Fruit fly (Drosophila melanogaster) whole organism, embryonic: ENCODE measurements around the gene CG6051.
A peak's percentile ranks its signal among the peaks of the same experiment; 100 is the strongest.

Experiments used
- ATbp ChIP-seq: fragments of 200-800 bp; sonication (Bioruptor generic); optimal IDR thresholded peaks from 2 replicates; lab custom pipeline; 2017; ENCODE audit warnings: missing biosample characterization, mild to moderate bottlenecking, missing genetic modification characterization, missing genetic modification reagents
- Aef1 ChIP-seq: fragments of 200-800 bp; sonication (Bioruptor generic); IDR thresholded peaks from 3 replicates; pipeline ENCODE4 v1.3.6; 2022; ENCODE audit warnings: missing biosample characterization, missing genetic modification characterization
- B-H2 ChIP-seq: fragments of 200-800 bp; sonication (Bioruptor generic); optimal IDR thresholded peaks from 2 replicates; lab custom pipeline; 2018; ENCODE audit warnings: missing biosample characterization, mild to moderate bottlenecking, missing genetic modification characterization
- CG10543 ChIP-seq: fragments of 200-800 bp; sonication (Bioruptor generic); optimal IDR thresholded peaks from 3 replicates; lab custom pipeline; 2017; ENCODE audit warnings: missing biosample characterization, mild to moderate bottlenecking, missing genetic modification characterization, moderate library complexity
- CG10654 ChIP-seq: fragments of 200-800 bp; sonication (Bioruptor generic); optimal IDR thresholded peaks from 2 replicates; lab custom pipeline; 2016; ENCODE audit warnings: missing biosample characterization, missing genetic modification characterization
- CG11085 ChIP-seq: fragments of 200-800 bp; sonication (Bioruptor generic); IDR thresholded peaks from 2 replicates; pipeline ENCODE4 v1.3.6; 2022; ENCODE audit warnings: missing biosample characterization, missing genetic modification characterization
- CG11247 ChIP-seq: fragments of 200-800 bp; sonication (Bioruptor generic); IDR thresholded peaks from 2 replicates; pipeline ENCODE4 v1.3.6; 2022; ENCODE audit warnings: missing biosample characterization, missing genetic modification characterization
- CG11723 ChIP-seq: fragments of 200-800 bp; sonication (Bioruptor generic); optimal IDR thresholded peaks from 2 replicates; lab custom pipeline; 2017; ENCODE audit warnings: missing biosample characterization, mild to moderate bottlenecking, missing genetic modification characterization
- CG12104 ChIP-seq: fragments of 200-800 bp; sonication (Bioruptor generic); optimal IDR thresholded peaks from 3 replicates; lab custom pipeline; 2016; ENCODE audit warnings: missing biosample characterization, missing genetic modification characterization
- CG12299 ChIP-seq: fragments of 200-800 bp; sonication (Bioruptor generic); optimal IDR thresholded peaks from 2 replicates; lab custom pipeline; 2018; ENCODE audit warnings: missing biosample characterization, mild to moderate bottlenecking, missing genetic modification characterization
- CG13123 ChIP-seq: fragments of 200-800 bp; sonication (Bioruptor generic); optimal IDR thresholded peaks from 2 replicates; lab custom pipeline; 2016; ENCODE audit warnings: missing biosample characterization, missing genetic modification characterization
- CG18262 ChIP-seq: fragments of 200-800 bp; optimal IDR thresholded peaks from 3 replicates; lab custom pipeline; 2019; ENCODE audit warnings: missing biosample characterization, mild to moderate bottlenecking, missing genetic modification characterization, moderate library complexity
- CG18599 ChIP-seq: fragments of 200-800 bp; sonication (Bioruptor generic); optimal IDR thresholded peaks from 3 replicates; lab custom pipeline; 2017; ENCODE audit warnings: missing biosample characterization, missing genetic modification characterization, mild to moderate bottlenecking, moderate library complexity, missing genetic modification reagents
- CG18764 ChIP-seq: fragments of 200-800 bp; sonication (Bioruptor generic); optimal IDR thresholded peaks from 3 replicates; lab custom pipeline; 2016; ENCODE audit warnings: missing biosample characterization, missing genetic modification characterization
- CG2875 ChIP-seq: fragments of 200-800 bp; sonication (Bioruptor generic); optimal IDR thresholded peaks from 2 replicates; lab custom pipeline; 2017; ENCODE audit warnings: missing biosample characterization, mild to moderate bottlenecking, missing genetic modification characterization, missing genetic modification reagents
- CG32532 ChIP-seq: fragments of 200-800 bp; sonication (Bioruptor generic); IDR thresholded peaks from 2 replicates; pipeline ENCODE4 v1.3.6; 2022; ENCODE audit warnings: missing biosample characterization, missing genetic modification characterization
- CG3281 ChIP-seq: fragments of 200-800 bp; sonication (Bioruptor generic); optimal IDR thresholded peaks from 3 replicates; lab custom pipeline; 2017; ENCODE audit warnings: missing biosample characterization, mild to moderate bottlenecking, missing genetic modification characterization
- CG4328 ChIP-seq: fragments of 200-800 bp; sonication (Bioruptor generic); optimal IDR thresholded peaks from 3 replicates; lab custom pipeline; 2017; ENCODE audit warnings: missing biosample characterization, missing genetic modification reagents, missing genetic modification characterization
- CG6683 ChIP-seq: fragments of 200-800 bp; sonication (Bioruptor generic); optimal IDR thresholded peaks from 2 replicates; lab custom pipeline; 2017; ENCODE audit warnings: missing biosample characterization, mild to moderate bottlenecking, missing genetic modification characterization, missing genetic modification reagents
- CG6813 ChIP-seq: fragments of 200-800 bp; sonication (Bioruptor generic); optimal IDR thresholded peaks from 2 replicates; lab custom pipeline; 2017; ENCODE audit warnings: missing biosample characterization, missing genetic modification characterization, mild to moderate bottlenecking, moderate library complexity, missing genetic modification reagents
- CG7839 ChIP-seq: fragments of 200-800 bp; sonication (Bioruptor generic); optimal IDR thresholded peaks from 3 replicates; lab custom pipeline; 2018; ENCODE audit warnings: missing biosample characterization, mild to moderate bottlenecking, missing genetic modification characterization, moderate library complexity
- CG7987 ChIP-seq: fragments of 200-800 bp; sonication (Bioruptor generic); optimal IDR thresholded peaks from 2 replicates; lab custom pipeline; 2018; ENCODE audit warnings: missing biosample characterization, mild to moderate bottlenecking, missing genetic modification characterization, moderate library complexity
- CG8290 ChIP-seq, 3 experiments: fragments of 200-800 bp; sonication (Bioruptor generic); optimal IDR thresholded peaks; 2 replicates each; lab custom pipeline; 2016 to 2019; ENCODE audit warnings: missing biosample characterization in 3 of 3, missing genetic modification characterization in 3 of 3, mild to moderate bottlenecking in 2 of 3, moderate library complexity in 1 of 3
- CG9817 ChIP-seq: fragments of 200-800 bp; sonication (Bioruptor generic); optimal IDR thresholded peaks from 2 replicates; lab custom pipeline; 2018; ENCODE audit warnings: missing biosample characterization, mild to moderate bottlenecking, missing genetic modification characterization, moderate library complexity
- CG9876 ChIP-seq: fragments of 200-800 bp; sonication (Bioruptor generic); optimal IDR thresholded peaks from 2 replicates; lab custom pipeline; 2016; ENCODE audit warnings: missing biosample characterization, missing genetic modification characterization
- CHES-1-like ChIP-seq: fragments of 200-800 bp; sonication (Bioruptor generic); optimal IDR thresholded peaks from 2 replicates; lab custom pipeline; 2016; ENCODE audit warnings: missing biosample characterization, missing genetic modification characterization
- CrebB ChIP-seq: fragments of 200-800 bp; sonication (Bioruptor generic); optimal IDR thresholded peaks from 3 replicates; lab custom pipeline; 2018; ENCODE audit warnings: missing biosample characterization, mild to moderate bottlenecking, missing genetic modification characterization
- Dek ChIP-seq: fragments of 200-800 bp; sonication (Bioruptor generic); optimal IDR thresholded peaks from 3 replicates; lab custom pipeline; 2019; ENCODE audit warnings: missing biosample characterization, mild to moderate bottlenecking, missing genetic modification characterization, moderate library complexity
- Dip3 ChIP-seq: fragments of 200-800 bp; sonication (Bioruptor generic); optimal IDR thresholded peaks from 3 replicates; lab custom pipeline; 2016; ENCODE audit warnings: missing biosample characterization, missing genetic modification characterization
- Dll ChIP-seq: fragments of 200-800 bp; sonication (Bioruptor generic); IDR thresholded peaks from 4 replicates; pipeline ENCODE4 v1.3.6; 2022; ENCODE audit warnings: missing biosample characterization, missing genetic modification characterization; ENCODE audit not compliant: partially characterized antibody
- Drgx ChIP-seq: fragments of 200-800 bp; sonication (Bioruptor generic); IDR thresholded peaks from 2 replicates; pipeline ENCODE4 v1.3.6; 2022; ENCODE audit warnings: missing biosample characterization, missing genetic modification characterization
- Ets97D ChIP-seq: fragments of 200-800 bp; sonication (Bioruptor generic); optimal IDR thresholded peaks from 3 replicates; lab custom pipeline; 2016; ENCODE audit warnings: missing biosample characterization, missing genetic modification characterization
- Hr51 ChIP-seq, 2 experiments: fragments of 200-800 bp; sonication (Bioruptor generic); optimal IDR thresholded peaks; 2 replicates in 1 of 2; 3 replicates in 1 of 2; lab custom pipeline; 2016 to 2018; ENCODE audit warnings: missing biosample characterization in 2 of 2, missing genetic modification characterization in 2 of 2, mild to moderate bottlenecking in 1 of 2, moderate library complexity in 1 of 2
- Hr78 ChIP-seq, 2 experiments: fragments of 200-800 bp in 1 of 2; fragments of >200 bp in 1 of 2; sonication (Bioruptor generic) in 1 of 2; optimal IDR thresholded peaks; 2 replicates each; lab custom pipeline; 2017 to 2019; ENCODE audit warnings: missing biosample characterization in 2 of 2, missing genetic modification characterization in 2 of 2, mild to moderate bottlenecking in 1 of 2, moderate library complexity in 1 of 2
- Lim3 ChIP-seq: fragments of 200-800 bp; sonication (Bioruptor generic); IDR thresholded peaks from 2 replicates; pipeline ENCODE4 v1.3.6; 2022; ENCODE audit warnings: missing biosample characterization, missing genetic modification characterization
- Med ChIP-seq: fragments of 200-800 bp; sonication (Bioruptor generic); peaks from one replicate; lab custom pipeline; 2016; ENCODE audit warnings: missing biosample characterization, missing genetic modification characterization, mild to moderate bottlenecking, inconsistent platforms, moderate library complexity
- Nf-YC ChIP-seq: fragments of 200-800 bp; optimal IDR thresholded peaks from 3 replicates; lab custom pipeline; 2019; ENCODE audit warnings: missing biosample characterization, mild to moderate bottlenecking, missing genetic modification characterization, moderate library complexity
- NfI ChIP-seq: fragments of 200-800 bp; sonication (Bioruptor generic); optimal IDR thresholded peaks from 3 replicates; lab custom pipeline; 2018; ENCODE audit warnings: missing biosample characterization, mild to moderate bottlenecking, missing genetic modification characterization, moderate library complexity
- Sox102F ChIP-seq: fragments of 200-800 bp; sonication (Bioruptor generic); optimal IDR thresholded peaks from 2 replicates; lab custom pipeline; 2018; ENCODE audit warnings: missing biosample characterization, mild to moderate bottlenecking, missing genetic modification characterization, moderate library complexity
- Sry-δ ChIP-seq: fragments of 200-800 bp; sonication (Bioruptor generic); optimal IDR thresholded peaks from 2 replicates; lab custom pipeline; 2016; ENCODE audit warnings: missing biosample characterization, missing genetic modification characterization
- Vsx1 ChIP-seq: fragments of 200-800 bp; sonication (Bioruptor generic); optimal IDR thresholded peaks from 2 replicates; lab custom pipeline; 2017; ENCODE audit warnings: missing biosample characterization, mild to moderate bottlenecking, missing genetic modification characterization, missing genetic modification reagents
- ara ChIP-seq: fragments of 200-800 bp; sonication (Bioruptor generic); IDR thresholded peaks from 2 replicates; pipeline ENCODE4 v1.3.6; 2022; ENCODE audit warnings: missing biosample characterization, missing genetic modification characterization
- emc ChIP-seq: fragments of 200-800 bp; sonication (Bioruptor generic); optimal IDR thresholded peaks from 2 replicates; lab custom pipeline; 2016; ENCODE audit warnings: missing biosample characterization, missing genetic modification characterization
- fd3F ChIP-seq: fragments of 200-800 bp; sonication (Bioruptor generic); optimal IDR thresholded peaks from 2 replicates; lab custom pipeline; 2018; ENCODE audit warnings: missing biosample characterization, mild to moderate bottlenecking, missing genetic modification characterization, moderate library complexity
- peb ChIP-seq: fragments of 200-800 bp; sonication (Bioruptor generic); IDR thresholded peaks from 2 replicates; pipeline ENCODE4 v1.3.6; 2022; ENCODE audit warnings: missing biosample characterization, missing genetic modification characterization
- rib ChIP-seq: fragments of 200-800 bp; sonication (Bioruptor generic); IDR thresholded peaks from 2 replicates; pipeline ENCODE4 v1.3.6; 2022; ENCODE audit warnings: missing biosample characterization, missing genetic modification characterization
- toy ChIP-seq: fragments of 200-800 bp; sonication (Bioruptor generic); IDR thresholded peaks from 2 replicates; pipeline ENCODE4 v1.3.6; 2022; ENCODE audit warnings: missing biosample characterization, missing genetic modification characterization
- vfl ChIP-seq: fragments of 200-800 bp; sonication (Bioruptor generic); optimal IDR thresholded peaks from 2 replicates; lab custom pipeline; 2016; ENCODE audit warnings: missing biosample characterization, missing genetic modification characterization
- wor ChIP-seq: fragments of 200-800 bp; sonication (Bioruptor generic); IDR thresholded peaks from 2 replicates; pipeline ENCODE4 v1.3.6; 2022; ENCODE audit warnings: missing biosample characterization, missing genetic modification characterization

Gene CG6051

dm6 chr3R:27131408-27131807 lies 19.5 kb downstream of the CG6051 start:
- TF ChIP-seq emc (GFP tag; lab: Kevin White, UChicago) (peak; percentile 34), CG11085 (GFP tag; lab: Robert Waterston, UW) (peak; percentile 46; the same call in 1 of the 2 replicates), CG11723 (GFP tag; lab: Kevin White, UChicago) (peak; percentile 17), CG6683 (GFP tag; lab: Kevin White, UChicago) (peak; percentile 49), wor (no peak), CG10543 (GFP tag; lab: Kevin White, UChicago) (peak; percentile 57), Hr51 (GFP tag; optimal IDR thresholded peaks at IDR 0.05; lab: Kevin White, UChicago) (peak in 1 of 2 experiments; percentile 23), CHES-1-like (peak; percentile 49), Sry-δ (GFP tag; lab: Kevin White, UChicago) (peak; percentile 2), CG7987 (GFP tag; lab: Kevin White, UChicago) (peak; percentile 75), Drgx (no peak), CG18764 (GFP tag; lab: Kevin White, UChicago) (peak; percentile 24), CG2875 (GFP tag; lab: Kevin White, UChicago) (peak; percentile 32), CG18262 (tag; lab: Kevin White, UChicago) (no peak), CG12104 (no peak), CG11247 (GFP tag; lab: Robert Waterston, UW) (peak; percentile 48; the same call in 1 of the 2 replicates), Sox102F (peak; percentile 33), Dek (tag; lab: Kevin White, UChicago) (peak; percentile 12), vfl (GFP tag; lab: Kevin White, UChicago) (peak; percentile 24), B-H2 (GFP tag; lab: Kevin White, UChicago) (peak; percentile 71), rib (peak; percentile 66), CG12299 (tag; lab: Kevin White, UChicago) (peak; percentile 8), CG13123 (GFP tag; lab: Kevin White, UChicago) (peak; percentile 8), CG18599 (GFP tag; lab: Kevin White, UChicago) (peak; percentile 85), CG10654 (GFP tag; lab: Kevin White, UChicago) (peak; percentile 16), ATbp (GFP tag; lab: Kevin White, UChicago) (peak; percentile 63), CG9876 (GFP tag; lab: Kevin White, UChicago) (peak; percentile 11), NfI (GFP tag; lab: Kevin White, UChicago) (peak; percentile 22), CrebB (tag; lab: Kevin White, UChicago) (peak; percentile 57), Lim3 (0 out of 2 replicates have a peak, but pooled peaks have one; percentile 20), Dll (GFP tag; lab: Robert Waterston, UW) (no peak), toy (GFP tag; lab: Robert Waterston, UW) (peak; percentile 56; the same call in 1 of the 2 replicates), Hr78 (GFP tag; optimal IDR thresholded peaks at IDR 0.05; lab: Kevin White, UChicago) (no peak), peb (GFP tag; lab: Robert Waterston, UW) (no peak), CG7839 (tag; lab: Kevin White, UChicago) (no peak), CG4328 (GFP tag; lab: Kevin White, UChicago) (peak; percentile 40), ara (GFP tag; lab: Robert Waterston, UW) (no peak), Med (GFP tag; lab: Kevin White, UChicago) (peak; percentile 95), CG6813 (GFP tag; lab: Kevin White, UChicago) (peak; percentile 68), fd3F (GFP tag; lab: Kevin White, UChicago) (peak; percentile 61), Dip3 (GFP tag; lab: Kevin White, UChicago) (peak; percentile 56), CG8290 (GFP tag; optimal IDR thresholded peaks at IDR 0.05; lab: Kevin White, UChicago) (no peak), CG8290 (tag; optimal IDR thresholded peaks at IDR 0.05; lab: Kevin White, UChicago) (peak in 1 of 2 experiments; percentile 93), Aef1 (GFP tag; lab: Robert Waterston, UW) (no peak), Nf-YC (tag; lab: Kevin White, UChicago) (no peak), CG32532 (peak; percentile 43; the same call in 1 of the 2 replicates), Ets97D (GFP tag; lab: Kevin White, UChicago) (no peak), Vsx1 (peak; percentile 71), CG9817 (tag; lab: Kevin White, UChicago) (peak; percentile 41), CG3281 (GFP tag; lab: Kevin White, UChicago) (peak; percentile 79)
